Worm (Caenorhabditis elegans): ENCODE results near the gene acs-1.

Gene acs-1

DNA sequence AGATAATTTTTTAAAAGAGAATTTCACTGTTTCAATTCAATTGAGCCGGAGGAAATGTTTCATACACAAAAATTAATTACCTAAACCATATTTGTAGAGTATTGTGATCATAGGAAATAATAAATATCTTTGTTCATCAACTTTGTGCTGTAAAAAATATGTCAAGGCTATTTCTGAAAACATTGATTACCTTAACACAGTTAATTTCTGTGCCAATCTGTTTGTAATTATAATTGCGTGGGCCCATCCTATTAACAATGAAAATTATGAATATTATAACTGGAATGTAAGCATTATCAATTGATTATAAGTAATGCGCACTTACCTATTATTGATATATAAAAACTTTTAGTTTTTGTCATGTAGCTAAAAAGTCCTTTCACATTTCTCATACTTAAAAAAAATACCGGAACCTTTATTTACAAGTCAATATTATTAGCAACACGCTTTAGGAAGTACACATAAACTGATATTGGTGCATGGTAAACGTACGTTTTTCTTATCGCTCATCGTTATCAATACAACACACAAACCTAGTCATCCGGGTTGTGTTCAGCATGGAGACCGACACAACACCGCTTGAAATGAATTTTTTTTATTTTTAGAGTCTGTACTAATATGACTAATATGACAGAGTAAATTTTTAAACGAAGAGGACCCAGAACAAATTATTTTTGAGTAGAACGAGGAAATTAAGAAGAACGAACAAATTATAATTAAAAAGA is 50.8 kb downstream of the acs-1 start, which contains the start of gene fut-2:
Gene fut-2, minus strand, starts transcription at position 485 of the 725 bp plus-strand sequence.
- no peak for TF ChIP-seq ceh-16 (tag; optimal IDR thresholded peaks at IDR 0.05)
- peak; percentile 3 for TF ChIP-seq crh-2 (tag; optimal IDR thresholded peaks at IDR 0.05)
- peak; percentile 98 for TF ChIP-seq fos-1 (tag; optimal IDR thresholded peaks at IDR 0.05)

DNA sequence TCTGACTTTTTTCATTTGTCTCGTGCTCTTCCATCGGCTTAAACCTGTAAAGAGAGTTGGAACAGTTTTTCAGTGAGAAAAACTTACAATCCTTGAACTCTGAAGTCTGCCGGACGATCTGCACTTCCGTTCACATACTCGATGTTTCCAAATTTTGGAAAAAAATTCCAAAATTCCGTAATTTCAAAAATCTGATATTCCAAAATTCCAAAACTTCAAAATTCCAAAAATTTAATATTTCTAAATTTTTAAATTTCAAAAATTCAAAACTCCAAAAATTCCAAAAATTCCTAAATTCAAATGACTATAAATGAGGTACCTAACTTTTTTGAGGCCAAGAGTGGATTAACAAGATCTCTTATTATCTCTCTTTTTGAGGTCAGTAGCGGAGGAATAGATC is 51.8 kb downstream of the acs-1 start, which contains the start of gene EGAP9.4:
Gene EGAP9.4, plus strand, starts transcription at position 301 of the 400 bp plus-strand sequence.
- no peak for TF ChIP-seq nhr-129 (tag; optimal IDR thresholded peaks at IDR 0.05)

DNA sequence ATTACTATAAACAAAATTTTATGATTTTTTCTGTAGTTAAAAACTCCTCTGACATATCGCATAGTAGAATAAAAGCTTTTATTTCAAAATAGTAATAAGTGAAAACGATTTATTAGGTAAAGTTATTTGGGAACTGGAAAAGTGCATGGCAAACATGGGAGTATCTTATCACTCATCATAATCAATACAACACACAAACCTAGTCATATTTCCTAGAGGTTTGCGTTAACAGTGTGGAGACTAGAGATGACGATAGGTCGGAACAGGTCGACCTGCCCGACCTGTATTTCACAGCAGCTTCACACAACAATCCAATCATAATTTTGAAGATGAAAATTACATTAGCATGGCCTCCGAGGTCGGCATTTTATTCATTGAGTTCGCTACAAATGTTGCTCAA is 55.2 kb downstream of the acs-1 start, which contains the start of gene EGAP9.3:
Gene EGAP9.3, minus strand, starts transcription at position 131 of the 400 bp plus-strand sequence.
- TF ChIP-seq nhr-6 (tag; optimal IDR thresholded peaks at IDR 0.05) (no peak), nhr-129 (tag; optimal IDR thresholded peaks at IDR 0.05) (no peak), blmp-1 (tag; optimal IDR thresholded peaks at IDR 0.05; ENCODE audit: insufficient read depth) (no peak), ZK546.5 (tag; optimal IDR thresholded peaks at IDR 0.05) (no peak), fos-1 (tag; optimal IDR thresholded peaks at IDR 0.05) (peak; percentile 74), elt-3 (tag; optimal IDR thresholded peaks at IDR 0.05) (no peak)

Data from whole organism, L2 larva.